Worm (Caenorhabditis elegans) whole organism, L2 larva: ENCODE data around the gene str-77.

Experiments
- aly-2 ChIP-seq: fragments of 150-350 bp; optimal IDR thresholded peaks from 2 replicates; lab custom pipeline; 2014; ENCODE audit warnings: missing biosample characterization, missing genetic modification characterization
- blmp-1 ChIP-seq: sonication (generic microtip); optimal IDR thresholded peaks from 2 replicates; lab custom pipeline; 2017; ENCODE audit warnings: missing genetic modification characterization, mild to moderate bottlenecking, missing compliant biosample characterization, antibody characterized with exemption, moderate library complexity; ENCODE audit not compliant: insufficient read depth
- egl-27 ChIP-seq: sonication (generic microtip); optimal IDR thresholded peaks from 3 replicates; lab custom pipeline; 2017; ENCODE audit warnings: missing biosample characterization, missing genetic modification reagents, missing genetic modification characterization
- fos-1 ChIP-seq: fragments of 150-350 bp; optimal IDR thresholded peaks from 2 replicates; lab custom pipeline; 2014; ENCODE audit warnings: missing biosample characterization, missing genetic modification characterization
- gmeb-1 ChIP-seq: fragments of 150-350 bp; optimal IDR thresholded peaks from 2 replicates; lab custom pipeline; 2014; ENCODE audit warnings: missing biosample characterization, missing genetic modification characterization
- lsy-2 ChIP-seq, 2 experiments: fragments of 150-350 bp in 1 of 2; sonication (generic microtip) in 1 of 2; optimal IDR thresholded peaks; 2 replicates each; lab custom pipeline; 2014 to 2017; ENCODE audit warnings: missing biosample characterization in 2 of 2, missing genetic modification characterization in 2 of 2
- nhr-12 ChIP-seq: fragments of 150-350 bp; optimal IDR thresholded peaks from 2 replicates; lab custom pipeline; 2014; ENCODE audit warnings: missing biosample characterization, missing genetic modification characterization
- snpc-4 ChIP-seq: fragments of 150-350 bp; optimal IDR thresholded peaks from 2 replicates; lab custom pipeline; 2014; ENCODE audit warnings: missing biosample characterization, missing genetic modification characterization

- TF ChIP-seq nhr-12 (tag; lab: Kevin White, UChicago) = no peak
- TF ChIP-seq lsy-2 (tag; optimal IDR thresholded peaks at IDR 0.05; lab: Kevin White, UChicago) = no peak
- no peak for TF ChIP-seq fos-1 (tag; lab: Kevin White, UChicago)
- no peak for TF ChIP-seq aly-2 (tag; lab: Kevin White, UChicago)
- TF ChIP-seq snpc-4 (tag; lab: Kevin White, UChicago) = no peak
- no peak for TF ChIP-seq gmeb-1 (tag; lab: Kevin White, UChicago)
- TF ChIP-seq egl-27 (tag; lab: Kevin White, UChicago) = no peak
- TF ChIP-seq blmp-1 (tag; lab: Kevin White, UChicago) = no peak
Observed at ce11 chrV:17707022-17707421, 11.7 kb upstream of the str-77 start, which contains the start of gene srh-31.
